Worm (Caenorhabditis elegans): ENCODE measurements around the gene T26H5.14.

The T26H5.14 gene

ce11 chrV:15448865-15449264 is at the start of gene T26H5.14:
Gene T26H5.14, plus strand, starts transcription at chrV:15449165.
- TF ChIP-seq W03F9.2 (tag; optimal IDR thresholded peaks at IDR 0.05) (no peak), dao-5 (tag; optimal IDR thresholded peaks at IDR 0.05) (no peak), him-1 (tag; optimal IDR thresholded peaks at IDR 0.05) (no peak)

DNA sequence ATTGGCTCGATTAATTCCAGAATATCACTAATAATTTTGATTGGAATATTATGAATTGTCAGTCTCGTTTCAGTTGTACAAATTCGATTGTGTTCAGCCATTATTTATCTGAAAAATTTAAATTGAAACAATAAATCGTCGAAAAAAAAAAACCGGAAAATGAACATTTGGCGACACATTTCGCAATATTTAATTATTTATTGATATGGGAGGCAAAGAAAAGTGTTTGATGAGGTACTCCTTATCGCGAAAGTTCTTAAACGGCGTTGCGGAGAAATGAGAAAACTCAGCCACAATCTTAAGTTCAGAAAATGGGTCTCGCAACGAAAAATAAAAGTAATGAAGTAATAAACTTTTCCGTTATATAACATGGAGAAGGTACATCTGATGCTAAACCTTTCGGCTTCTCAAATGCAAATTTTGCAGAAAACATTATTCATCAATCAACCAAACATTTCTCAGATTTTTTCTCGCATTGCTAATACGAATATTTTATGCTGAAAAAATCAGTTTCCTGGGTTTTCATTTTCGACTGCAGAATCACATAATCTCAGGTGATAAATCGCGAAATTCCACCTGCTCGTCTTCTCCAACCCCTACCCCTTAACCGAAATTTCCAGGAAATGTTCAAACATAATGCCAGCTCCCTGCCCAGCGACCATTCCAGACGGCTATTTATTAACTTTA is 49.1 kb upstream of the T26H5.14 start, which contains the start of the genes T06E6.15 and sri-7:
T06E6.15 (minus strand) TSS at position 101 of the 687 bp plus-strand sequence.
sri-7 (plus strand) TSS at position 637 of the 687 bp plus-strand sequence.
- TF ChIP-seq him-1 (tag; optimal IDR thresholded peaks at IDR 0.05) (no peak), dao-5 (tag; optimal IDR thresholded peaks at IDR 0.05) (no peak), W03F9.2 (tag; optimal IDR thresholded peaks at IDR 0.05) (no peak)

DNA sequence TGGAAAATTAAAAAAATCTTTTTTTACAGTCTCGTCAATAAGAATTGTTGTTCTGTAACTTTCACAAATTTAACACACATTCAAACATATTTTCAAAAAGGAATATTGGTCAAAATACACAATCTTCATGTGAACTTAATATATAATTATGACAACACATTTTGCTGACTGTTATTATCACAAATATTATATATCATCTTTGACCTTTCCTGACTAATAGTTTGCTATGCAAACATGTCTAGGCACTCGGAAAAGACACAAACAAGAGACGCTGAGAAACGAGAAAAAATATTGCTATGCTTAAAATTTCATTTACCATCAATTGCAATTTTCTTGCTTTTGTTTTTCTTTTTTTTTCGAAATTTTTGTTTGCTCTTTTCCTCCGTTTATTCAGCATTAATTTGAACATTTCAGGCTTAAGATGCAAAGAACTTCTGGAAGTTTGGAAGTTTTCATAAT is 47.1 kb upstream of the T26H5.14 start, which contains the start of gene fbxa-135:
fbxa-135 (plus strand) TSS at position 409 of the 459 bp plus-strand sequence.
- TF ChIP-seq him-1 (tag; optimal IDR thresholded peaks at IDR 0.05) (no peak), dao-5 (tag; optimal IDR thresholded peaks at IDR 0.05) (no peak), W03F9.2 (tag; optimal IDR thresholded peaks at IDR 0.05) (no peak)

- no peak for TF ChIP-seq W03F9.2 (tag; optimal IDR thresholded peaks at IDR 0.05)
- no peak for TF ChIP-seq dao-5 (tag; optimal IDR thresholded peaks at IDR 0.05)
- TF ChIP-seq him-1 (tag; optimal IDR thresholded peaks at IDR 0.05): no peak
Measured at ce11 chrV:15404859-15405258, 44.1 kb upstream of the T26H5.14 start, which contains the start of gene srh-258. Gene srh-258, plus strand, starts transcription at chrV:15405159.

- TF ChIP-seq him-1 (tag; optimal IDR thresholded peaks at IDR 0.05) (no peak), dao-5 (tag; optimal IDR thresholded peaks at IDR 0.05) (no peak), W03F9.2 (tag; optimal IDR thresholded peaks at IDR 0.05) (no peak)
Measured at ce11 chrV:15406928-15407327, 42.0 kb upstream of the T26H5.14 start, which contains the start of gene srh-257. Gene srh-257, plus strand, starts transcription at chrV:15407228.

ce11 chrV:15412625-15413024 is 36.3 kb upstream of the T26H5.14 start, which contains the start of gene srbc-63:
Gene srbc-63, minus strand, starts transcription at chrV:15412725.
- TF ChIP-seq him-1 (tag; optimal IDR thresholded peaks at IDR 0.05) (no peak), dao-5 (tag; optimal IDR thresholded peaks at IDR 0.05) (no peak), W03F9.2 (tag; optimal IDR thresholded peaks at IDR 0.05) (no peak)

ce11 chrV:15413847-15414246 is 35.1 kb upstream of the T26H5.14 start, which contains the start of gene srh-264:
Gene srh-264, plus strand, starts transcription at chrV:15414147.
- no peak for TF ChIP-seq W03F9.2 (tag; optimal IDR thresholded peaks at IDR 0.05)
- TF ChIP-seq him-1 (tag; optimal IDR thresholded peaks at IDR 0.05): no peak
- no peak for TF ChIP-seq dao-5 (tag; optimal IDR thresholded peaks at IDR 0.05)

DNA sequence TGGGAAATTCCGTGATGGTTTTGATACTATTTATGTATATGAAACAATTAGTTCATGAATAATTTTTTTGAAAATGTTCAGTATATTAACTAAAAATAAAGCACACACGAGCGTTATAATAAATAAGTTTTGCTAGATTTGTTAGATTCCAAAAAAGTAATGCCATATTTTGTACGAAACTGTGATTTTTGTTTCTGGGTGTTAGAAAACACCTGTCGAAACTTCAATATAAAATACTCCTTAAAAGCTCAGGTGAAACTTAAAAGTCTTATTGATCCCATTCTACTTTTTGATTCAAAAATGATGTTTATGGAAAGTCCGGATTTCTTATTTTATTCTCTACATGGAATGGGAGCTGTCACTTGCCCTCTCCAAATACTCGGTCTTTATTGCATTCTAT is 33.0 kb upstream of the T26H5.14 start, which contains the start of gene srh-265:
srh-265 (plus strand) TSS at position 301 of the 400 bp plus-strand sequence.
- TF ChIP-seq W03F9.2 (tag; optimal IDR thresholded peaks at IDR 0.05) (no peak), him-1 (tag; optimal IDR thresholded peaks at IDR 0.05) (no peak), dao-5 (tag; optimal IDR thresholded peaks at IDR 0.05) (no peak)

ce11 chrV:15417822-15418221 is 31.1 kb upstream of the T26H5.14 start, which contains the start of gene T06E6.10:
Gene T06E6.10, plus strand, starts transcription at chrV:15418122.
- TF ChIP-seq him-1 (tag; optimal IDR thresholded peaks at IDR 0.05): no peak
- no peak for TF ChIP-seq W03F9.2 (tag; optimal IDR thresholded peaks at IDR 0.05)
- TF ChIP-seq dao-5 (tag; optimal IDR thresholded peaks at IDR 0.05): no peak

ce11 chrV:15423601-15424000 is 25.4 kb upstream of the T26H5.14 start, which contains the start of gene fbxa-104:
Gene fbxa-104, minus strand, starts transcription at chrV:15423683.
- TF ChIP-seq dao-5 (tag; optimal IDR thresholded peaks at IDR 0.05) (no peak), him-1 (tag; optimal IDR thresholded peaks at IDR 0.05) (no peak), W03F9.2 (tag; optimal IDR thresholded peaks at IDR 0.05) (no peak)

DNA sequence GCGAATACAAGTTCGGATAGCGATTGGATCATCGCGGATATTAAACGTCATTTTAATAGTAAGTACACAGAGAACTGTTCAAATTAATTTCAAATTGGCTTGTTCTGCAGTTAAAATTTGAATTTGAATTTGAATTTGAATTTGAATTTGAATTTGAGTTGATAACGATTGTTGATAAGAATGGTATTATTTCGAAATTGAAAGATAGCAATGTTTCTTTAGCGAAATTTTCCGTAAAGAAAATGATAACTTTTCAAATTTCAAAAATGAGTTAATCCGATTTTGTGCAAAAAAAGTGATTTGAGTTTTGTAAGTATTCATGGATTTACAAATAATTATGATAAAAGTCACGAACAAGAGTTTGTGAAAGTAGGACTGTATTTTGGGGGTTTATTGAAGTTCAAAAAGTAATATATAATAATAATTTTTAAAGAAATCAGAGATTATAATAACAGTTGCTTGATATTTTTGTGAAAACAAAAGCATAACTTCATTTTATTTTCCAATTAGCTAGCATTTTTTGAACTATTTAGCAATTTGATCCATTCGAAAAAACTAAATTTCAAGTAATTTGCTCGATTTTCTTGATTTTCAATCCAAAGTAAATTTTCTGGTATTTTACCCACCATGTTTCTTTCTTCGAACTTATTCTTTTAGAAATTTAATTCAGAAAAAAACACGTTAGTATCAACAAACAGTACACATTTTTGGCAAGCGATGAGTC is 23.4 kb upstream of the T26H5.14 start, which contains the start of gene Y36E3A.2:
Y36E3A.2 (plus strand) TSS at position 674 of the 724 bp plus-strand sequence.
- TF ChIP-seq dao-5 (tag; optimal IDR thresholded peaks at IDR 0.05) (no peak), W03F9.2 (tag; optimal IDR thresholded peaks at IDR 0.05) (no peak), him-1 (tag; optimal IDR thresholded peaks at IDR 0.05) (no peak)

DNA sequence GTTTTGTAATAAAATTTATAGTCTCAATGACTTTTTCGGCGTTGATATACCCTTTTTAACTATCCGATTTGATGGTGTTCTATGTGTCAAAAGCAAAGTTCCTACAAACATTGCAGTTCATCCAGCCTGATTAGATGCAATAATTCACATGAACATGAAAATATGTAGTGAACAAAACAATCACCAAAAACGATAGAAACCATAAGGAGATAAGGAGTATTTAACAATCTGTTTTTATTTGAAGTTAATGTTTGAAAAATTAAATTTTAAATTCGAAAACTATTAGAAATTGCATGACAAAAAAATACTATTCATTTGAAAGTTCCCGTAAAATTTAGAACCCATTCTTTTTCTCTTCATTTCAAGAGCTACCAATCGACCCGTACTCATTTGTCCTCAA is 22.0 kb upstream of the T26H5.14 start, which contains the start of gene fbxa-209:
fbxa-209 (minus strand) TSS at position 101 of the 400 bp plus-strand sequence.
- TF ChIP-seq him-1 (tag; optimal IDR thresholded peaks at IDR 0.05) (no peak), dao-5 (tag; optimal IDR thresholded peaks at IDR 0.05) (no peak), W03F9.2 (tag; optimal IDR thresholded peaks at IDR 0.05) (no peak)

DNA sequence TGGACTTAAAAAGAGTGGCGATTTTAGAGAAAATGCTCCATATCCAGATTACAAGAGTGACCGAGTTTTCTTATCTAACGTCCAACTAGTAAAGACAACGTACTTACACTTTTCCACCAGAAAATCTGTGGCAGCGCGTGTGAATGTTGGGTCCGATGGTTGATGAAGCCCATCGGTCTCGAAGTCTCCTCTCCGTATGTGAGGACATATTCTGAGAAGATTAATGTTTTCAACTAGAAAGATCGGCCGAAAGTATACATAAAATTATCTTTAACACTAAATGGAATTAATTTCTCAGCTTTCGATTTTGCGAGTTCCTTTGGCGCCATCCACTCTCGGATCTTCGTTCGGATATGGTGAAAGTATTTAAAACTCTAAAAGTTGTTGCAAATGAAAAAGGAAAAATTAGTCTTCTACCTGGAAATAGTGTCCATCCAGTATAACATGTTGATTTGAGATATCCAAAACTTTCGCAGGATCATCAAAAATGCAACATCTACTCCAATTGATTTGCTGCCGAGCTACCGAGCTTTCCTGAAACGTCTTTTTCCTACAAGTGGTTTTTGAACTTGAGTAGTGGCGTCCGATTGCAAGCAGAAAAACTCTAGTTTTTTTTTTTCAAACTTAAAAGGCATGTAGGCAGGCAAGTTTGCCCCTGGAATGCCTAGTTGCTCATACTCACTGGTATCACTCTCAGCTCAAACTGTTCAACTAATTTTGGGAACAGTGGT is 17.5 kb upstream of the T26H5.14 start:
- no peak for TF ChIP-seq W03F9.2 (tag; optimal IDR thresholded peaks at IDR 0.05)
- no peak for TF ChIP-seq dao-5 (tag; optimal IDR thresholded peaks at IDR 0.05)

Data from whole organism, L4/young adult.